Worm (Caenorhabditis elegans) whole organism, L1 larva: ENCODE results near the gene dhs-28.

Source experiments
- C16A3.4 ChIP-seq: fragments of 150-350 bp; optimal IDR thresholded peaks from 2 replicates; lab custom pipeline; 2014; ENCODE audit warnings: missing biosample characterization, missing genetic modification characterization
- F16B12.6 ChIP-seq: fragments of 150-350 bp; optimal IDR thresholded peaks from 2 replicates; lab custom pipeline; 2014; ENCODE audit warnings: missing biosample characterization, missing genetic modification characterization
- Y116A8C.19 ChIP-seq: sonication (generic microtip); optimal IDR thresholded peaks from 2 replicates; lab custom pipeline; 2016; ENCODE audit warnings: missing compliant biosample characterization, missing genetic modification characterization, borderline replicate concordance
- alr-1 ChIP-seq: fragments of 200-800 bp; sonication (Bioruptor generic); optimal IDR thresholded peaks from 2 replicates; lab custom pipeline; 2018; ENCODE audit warnings: borderline replicate concordance, mild to moderate bottlenecking, missing genetic modification characterization, missing compliant biosample characterization
- ama-1 ChIP-seq: fragments of 150-350 bp; optimal IDR thresholded peaks from 2 replicates; lab custom pipeline; 2014
- blmp-1 ChIP-seq: fragments of 150-350 bp; optimal IDR thresholded peaks from 2 replicates; lab custom pipeline; 2014; ENCODE audit warnings: missing biosample characterization, missing genetic modification characterization
- ceh-63 ChIP-seq: fragments of 200-800 bp; sonication (Bioruptor generic); optimal IDR thresholded peaks from 2 replicates; lab custom pipeline; 2018; ENCODE audit warnings: mild to moderate bottlenecking, missing genetic modification characterization, missing compliant biosample characterization
- ceh-82 ChIP-seq, 3 experiments: fragments of 150-350 bp in 1 of 3; sonication (generic microtip) in 2 of 3; optimal IDR thresholded peaks; 2 replicates each; lab custom pipeline; 2014 to 2017; ENCODE audit warnings: missing biosample characterization in 3 of 3, missing genetic modification characterization in 3 of 3
- ceh-88 ChIP-seq: fragments of 200-800 bp; sonication (Bioruptor generic); IDR thresholded peaks from 2 replicates; pipeline ENCODE4 v1.3.6; 2022; ENCODE audit warnings: missing genetic modification characterization, missing compliant biosample characterization
- ces-1 ChIP-seq: fragments of 150-350 bp; optimal IDR thresholded peaks from 2 replicates; lab custom pipeline; 2014; ENCODE audit warnings: missing biosample characterization, missing genetic modification reagents, missing genetic modification characterization
- dsc-1 ChIP-seq: sonication (generic microtip); optimal IDR thresholded peaks from 2 replicates; lab custom pipeline; 2016; ENCODE audit warnings: mild to moderate bottlenecking, missing genetic modification characterization, missing compliant biosample characterization
- efl-3 ChIP-seq: fragments of 200-800 bp; sonication (Bioruptor generic); optimal IDR thresholded peaks from 2 replicates; lab custom pipeline; 2018; ENCODE audit warnings: mild to moderate bottlenecking, missing genetic modification characterization, missing compliant biosample characterization
- egl-13 ChIP-seq: sonication (generic microtip); optimal IDR thresholded peaks from 2 replicates; lab custom pipeline; 2016; ENCODE audit warnings: missing genotype, missing genetic modification reagents, missing genetic modification characterization, missing compliant biosample characterization
- egl-27 ChIP-seq, 2 experiments: fragments of 150-350 bp in 1 of 2; sonication (generic microtip); optimal IDR thresholded peaks; 3 replicates each; lab custom pipeline; 2017 to 2018; ENCODE audit warnings: missing biosample characterization in 2 of 2, missing genetic modification characterization in 2 of 2, missing genetic modification reagents in 2 of 2
- fkh-10 ChIP-seq: sonication (generic microtip); optimal IDR thresholded peaks from 2 replicates; lab custom pipeline; 2017; ENCODE audit warnings: missing biosample characterization, missing genetic modification reagents, missing genetic modification characterization
- fkh-8 ChIP-seq: sonication (generic microtip); optimal IDR thresholded peaks from 2 replicates; lab custom pipeline; 2016; ENCODE audit warnings: mild to moderate bottlenecking, missing genetic modification characterization, missing compliant biosample characterization
- grh-1 ChIP-seq: fragments of 200-800 bp; sonication (Bioruptor generic); IDR thresholded peaks from 2 replicates; pipeline ENCODE4 v1.3.6; 2022; ENCODE audit warnings: missing genetic modification reagents, missing genetic modification characterization, missing compliant biosample characterization
- hlh-4 ChIP-seq: sonication (generic microtip); optimal IDR thresholded peaks from 2 replicates; lab custom pipeline; 2016; ENCODE audit warnings: mild to moderate bottlenecking, missing genetic modification characterization, missing compliant biosample characterization
- hpl-2 ChIP-seq: fragments of 150-350 bp; optimal IDR thresholded peaks from 2 replicates; lab custom pipeline; 2014; ENCODE audit warnings: missing biosample characterization, missing genetic modification reagents, missing genetic modification characterization
- irx-1 ChIP-seq: sonication (generic microtip); optimal IDR thresholded peaks from 2 replicates; lab custom pipeline; 2016; ENCODE audit warnings: missing genetic modification characterization, missing compliant biosample characterization
- jun-1 ChIP-seq: fragments of 150-350 bp; optimal IDR thresholded peaks from 2 replicates; lab custom pipeline; 2014; ENCODE audit warnings: missing biosample characterization, missing genetic modification reagents, missing genetic modification characterization
- lin-13 ChIP-seq: fragments of 150-350 bp; optimal IDR thresholded peaks from 2 replicates; lab custom pipeline; 2014; ENCODE audit warnings: missing biosample characterization, missing genetic modification reagents, missing genetic modification characterization
- lin-14 ChIP-seq: fragments of 200-800 bp; sonication (Bioruptor generic); optimal IDR thresholded peaks from 2 replicates; lab custom pipeline; 2018; ENCODE audit warnings: mild to moderate bottlenecking, missing genetic modification characterization, moderate library complexity, missing compliant biosample characterization
- lin-15B ChIP-seq: fragments of 150-350 bp; sonication (generic microtip); optimal IDR thresholded peaks from 3 replicates; lab custom pipeline; 2014; ENCODE audit warnings: missing biosample characterization, missing genetic modification characterization
- lin-35 ChIP-seq, 2 experiments: fragments of 150-350 bp; optimal IDR thresholded peaks; 2 replicates each; lab custom pipeline; 2014; ENCODE audit warnings: missing biosample characterization in 2 of 2, missing genetic modification characterization in 2 of 2, missing genetic modification reagents in 2 of 2
- lin-39 ChIP-seq: fragments of 150-350 bp; optimal IDR thresholded peaks from 2 replicates; lab custom pipeline; 2014; ENCODE audit warnings: missing biosample characterization, missing genetic modification reagents, missing genetic modification characterization
- lir-3 ChIP-seq: sonication (generic microtip); optimal IDR thresholded peaks from 2 replicates; lab custom pipeline; 2016; ENCODE audit warnings: mild to moderate bottlenecking, missing genetic modification characterization, moderate library complexity, missing compliant biosample characterization; ENCODE audit not compliant: poor library complexity
- mab-9 ChIP-seq: fragments of 200-800 bp; sonication (Bioruptor generic); IDR thresholded peaks from 2 replicates; pipeline ENCODE4 v1.3.6; 2022; ENCODE audit warnings: missing genetic modification reagents, missing genetic modification characterization, missing compliant biosample characterization
- mef-2 ChIP-seq: fragments of 150-350 bp; optimal IDR thresholded peaks from 2 replicates; lab custom pipeline; 2014; ENCODE audit warnings: missing biosample characterization, missing genetic modification characterization
- mep-1 ChIP-seq: fragments of 150-350 bp; optimal IDR thresholded peaks from 2 replicates; lab custom pipeline; 2014; ENCODE audit warnings: missing biosample characterization, missing genetic modification characterization
- nhr-11 ChIP-seq: fragments of 150-350 bp; optimal IDR thresholded peaks from 2 replicates; lab custom pipeline; 2014; ENCODE audit warnings: missing biosample characterization, missing genetic modification characterization
- nhr-19 ChIP-seq: fragments of 200-800 bp; sonication (Bioruptor generic); conservative IDR thresholded peaks from 2 replicates; pipeline ENCODE4 v1.3.6; 2022; ENCODE audit warnings: missing genetic modification characterization, missing compliant biosample characterization
- nhr-71 ChIP-seq: sonication (generic microtip); optimal IDR thresholded peaks from 2 replicates; lab custom pipeline; 2016; ENCODE audit warnings: mild to moderate bottlenecking, missing genetic modification characterization, moderate library complexity, missing compliant biosample characterization
- nhr-76 ChIP-seq: sonication (generic microtip); optimal IDR thresholded peaks from 2 replicates; lab custom pipeline; 2017; ENCODE audit warnings: missing biosample characterization, missing genetic modification characterization
- nhr-77 ChIP-seq: fragments of 150-350 bp; optimal IDR thresholded peaks from 2 replicates; lab custom pipeline; 2014; ENCODE audit warnings: missing biosample characterization, missing genetic modification characterization
- nhr-85 ChIP-seq: sonication (generic microtip); peaks from one replicate; lab custom pipeline; 2016; ENCODE audit warnings: missing genetic modification characterization, inconsistent platforms, missing compliant biosample characterization
- pag-3 ChIP-seq: sonication (generic microtip); optimal IDR thresholded peaks from 2 replicates; lab custom pipeline; 2017; ENCODE audit warnings: missing genetic modification characterization, mild to moderate bottlenecking, missing compliant biosample characterization, antibody characterized with exemption, borderline replicate concordance; ENCODE audit not compliant: insufficient read depth
- pqm-1 ChIP-seq: sonication (generic microtip); optimal IDR thresholded peaks from 3 replicates; lab custom pipeline; 2017; ENCODE audit warnings: missing biosample characterization, missing genetic modification characterization
- rnt-1 ChIP-seq: sonication (generic microtip); optimal IDR thresholded peaks from 2 replicates; lab custom pipeline; 2016; ENCODE audit warnings: mild to moderate bottlenecking, missing genetic modification characterization, moderate library complexity, missing compliant biosample characterization
- skn-1 ChIP-seq: fragments of 150-350 bp; optimal IDR thresholded peaks from 2 replicates; lab custom pipeline; 2014; ENCODE audit warnings: missing biosample characterization, missing genetic modification characterization
- snu-23 ChIP-seq: sonication (generic microtip); optimal IDR thresholded peaks from 2 replicates; lab custom pipeline; 2016; ENCODE audit warnings: missing genetic modification characterization, missing compliant biosample characterization
- sptf-1 ChIP-seq: fragments of 150-350 bp; optimal IDR thresholded peaks from 2 replicates; lab custom pipeline; 2014; ENCODE audit warnings: missing biosample characterization, missing genetic modification characterization
- tlp-1 ChIP-seq: fragments of 150-350 bp; optimal IDR thresholded peaks from 2 replicates; lab custom pipeline; 2014; ENCODE audit warnings: missing biosample characterization, missing genetic modification characterization
- unc-130 ChIP-seq: fragments of 150-350 bp; optimal IDR thresholded peaks from 2 replicates; lab custom pipeline; 2017; ENCODE audit warnings: missing biosample characterization, missing genetic modification characterization, inconsistent platforms
- unc-30 ChIP-seq: sonication (generic microtip); optimal IDR thresholded peaks from 2 replicates; lab custom pipeline; 2017; ENCODE audit warnings: missing biosample characterization, missing genetic modification characterization
- unc-86 ChIP-seq: sonication (generic microtip); optimal IDR thresholded peaks from 2 replicates; lab custom pipeline; 2016; ENCODE audit warnings: missing genetic modification characterization, missing compliant biosample characterization
- vab-15 ChIP-seq: sonication (generic microtip); optimal IDR thresholded peaks from 2 replicates; lab custom pipeline; 2017; ENCODE audit warnings: missing genotype, mild to moderate bottlenecking, missing genetic modification characterization, missing compliant biosample characterization
- xbp-1 ChIP-seq: sonication (generic microtip); optimal IDR thresholded peaks from 2 replicates; lab custom pipeline; 2016; ENCODE audit warnings: missing genetic modification characterization, missing compliant biosample characterization
- zip-4 ChIP-seq: fragments of 200-800 bp; sonication (Bioruptor generic); optimal IDR thresholded peaks from 2 replicates; lab custom pipeline; 2018; ENCODE audit warnings: mild to moderate bottlenecking, missing genetic modification characterization, moderate library complexity, missing compliant biosample characterization
- ztf-11 ChIP-seq, 2 experiments: sonication (generic microtip); optimal IDR thresholded peaks; 2 replicates each; lab custom pipeline; 2016 to 2017; ENCODE audit warnings: missing genetic modification characterization in 2 of 2, missing biosample characterization in 1 of 2, missing compliant biosample characterization in 1 of 2
- ztf-4 ChIP-seq: fragments of 150-350 bp; optimal IDR thresholded peaks from 2 replicates; lab custom pipeline; 2014; ENCODE audit warnings: missing biosample characterization, missing genetic modification characterization

The dhs-28 gene

ce11 chrX:6823218-6823979 lies 5.2 kb downstream of the dhs-28 start, which contains the start of gene gei-15:
gei-15 (minus strand) TSS chrX:6823268.
- TF ChIP-seq blmp-1: no peak
- TF ChIP-seq hpl-2 (GFP tag; lab: Kevin White, UChicago): no peak
- TF ChIP-seq unc-86 (tag; lab: Kevin White, UChicago): no peak
- TF ChIP-seq ztf-11 (tag; optimal IDR thresholded peaks at IDR 0.05; lab: Kevin White, UChicago): no peak
- TF ChIP-seq grh-1 (GFP tag; lab: Robert Waterston, UW): no peak
- no peak for TF ChIP-seq xbp-1 (tag; lab: Kevin White, UChicago)
- TF ChIP-seq mep-1 (tag; lab: Kevin White, UChicago): no peak
- TF ChIP-seq lin-39 (tag; lab: Kevin White, UChicago): no peak
- TF ChIP-seq nhr-11 (tag; lab: Kevin White, UChicago): no peak
- TF ChIP-seq pag-3: peak; percentile 90
- TF ChIP-seq unc-30: no peak
- TF ChIP-seq fkh-10: no peak
- TF ChIP-seq hlh-4: no peak
- TF ChIP-seq ama-1 (lab: Kevin White, UChicago): no peak
- TF ChIP-seq Y116A8C.19 (tag; lab: Kevin White, UChicago): no peak
- TF ChIP-seq irx-1 (tag; lab: Kevin White, UChicago): no peak
- TF ChIP-seq rnt-1 (tag; lab: Kevin White, UChicago): peak; percentile 52
- TF ChIP-seq zip-4: no peak
- TF ChIP-seq nhr-71 (tag; lab: Kevin White, UChicago): peak; percentile 22
- no peak for TF ChIP-seq lin-15B (tag; lab: Kevin White, UChicago)
- TF ChIP-seq lin-35 (GFP tag; optimal IDR thresholded peaks at IDR 0.05; lab: Kevin White, UChicago): no peak
- no peak for TF ChIP-seq mab-9 (GFP tag; lab: Robert Waterston, UW)
- TF ChIP-seq pqm-1 (tag; lab: Kevin White, UChicago): no peak
- no peak for TF ChIP-seq egl-27 (tag; optimal IDR thresholded peaks at IDR 0.05; lab: Kevin White, UChicago)
- TF ChIP-seq tlp-1 (tag; lab: Kevin White, UChicago): no peak
- TF ChIP-seq alr-1 (tag; lab: Kevin White, UChicago): no peak
- no peak for TF ChIP-seq fkh-8 (tag; lab: Kevin White, UChicago)
- no peak for TF ChIP-seq ceh-88
- no peak for TF ChIP-seq lin-13 (GFP tag; lab: Kevin White, UChicago)
- no peak for TF ChIP-seq F16B12.6 (tag; lab: Kevin White, UChicago)
- no peak for TF ChIP-seq nhr-85 (tag; lab: Kevin White, UChicago)
- peak; percentile 52 for TF ChIP-seq dsc-1
- TF ChIP-seq nhr-77 (tag; lab: Kevin White, UChicago): no peak
- TF ChIP-seq nhr-76 (tag; lab: Kevin White, UChicago): no peak
- TF ChIP-seq skn-1 (tag; lab: Kevin White, UChicago): no peak
- TF ChIP-seq C16A3.4 (tag; lab: Kevin White, UChicago): no peak
- TF ChIP-seq egl-13 (tag; lab: Kevin White, UChicago): no peak
- no peak for TF ChIP-seq ceh-63 (GFP tag; lab: Kevin White, UChicago)
- no peak for TF ChIP-seq ztf-4 (tag; lab: Kevin White, UChicago)
- no peak for TF ChIP-seq vab-15 (tag; lab: Kevin White, UChicago)
- no peak for TF ChIP-seq ceh-82 (tag; optimal IDR thresholded peaks at IDR 0.05; lab: Kevin White, UChicago)
- TF ChIP-seq sptf-1 (tag; lab: Kevin White, UChicago): no peak
- TF ChIP-seq lir-3: no peak
- no peak for TF ChIP-seq unc-130 (tag; lab: Kevin White, UChicago)
- TF ChIP-seq snu-23 (GFP tag; lab: Kevin White, UChicago): peak; percentile 23
- peak; percentile 52 for TF ChIP-seq lin-14 (GFP tag; lab: Kevin White, UChicago)
- no peak for TF ChIP-seq jun-1 (tag; lab: Kevin White, UChicago)
- TF ChIP-seq nhr-19 (GFP tag; lab: Robert Waterston, UW): no peak
- no peak for TF ChIP-seq mef-2 (tag; lab: Kevin White, UChicago)
- no peak for TF ChIP-seq efl-3
- no peak for TF ChIP-seq ces-1 (GFP tag; lab: Kevin White, UChicago)
- TF ChIP-seq, all 84 proteins: peak for 6
